Worm (Caenorhabditis elegans) whole organism, early embryonic: ENCODE results near the gene C38D4.10.

Source experiments
- B0310.2 ChIP-seq: sonication (generic microtip); optimal IDR thresholded peaks from 2 replicates; lab custom pipeline; 2016; ENCODE audit warnings: mild to moderate bottlenecking, missing genetic modification characterization, missing compliant biosample characterization
- F13C5.2 ChIP-seq: sonication (generic microtip); optimal IDR thresholded peaks from 2 replicates; lab custom pipeline; 2017; ENCODE audit warnings: mild to moderate bottlenecking, missing genetic modification characterization, inconsistent platforms, missing compliant biosample characterization
- aly-1 ChIP-seq: sonication (generic microtip); optimal IDR thresholded peaks from 2 replicates; lab custom pipeline; 2016; ENCODE audit warnings: missing genetic modification characterization, missing compliant biosample characterization
- ama-1 ChIP-seq: fragments of 150-350 bp; optimal IDR thresholded peaks from 2 replicates; lab custom pipeline; 2014
- ceh-13 ChIP-seq: fragments of 200-800 bp; sonication (Bioruptor generic); optimal IDR thresholded peaks from 2 replicates; lab custom pipeline; 2018; ENCODE audit warnings: mild to moderate bottlenecking, missing genetic modification characterization, missing compliant biosample characterization
- ceh-36 ChIP-seq: sonication (generic microtip); optimal IDR thresholded peaks from 2 replicates; lab custom pipeline; 2016; ENCODE audit warnings: missing genetic modification characterization, inconsistent platforms, missing compliant biosample characterization
- ets-7 ChIP-seq: sonication (generic microtip); optimal IDR thresholded peaks from 2 replicates; lab custom pipeline; 2016; ENCODE audit warnings: missing genotype, missing genetic modification characterization, missing compliant biosample characterization
- flt-1 ChIP-seq: fragments of 200-800 bp; sonication (Bioruptor generic); IDR thresholded peaks from 2 replicates; pipeline ENCODE4 v1.3.6; 2022; ENCODE audit warnings: missing genetic modification characterization, missing compliant biosample characterization
- hmbx-1 ChIP-seq: sonication (generic microtip); optimal IDR thresholded peaks from 2 replicates; lab custom pipeline; 2016; ENCODE audit warnings: mild to moderate bottlenecking, missing genetic modification characterization, missing compliant biosample characterization
- hmg-4 ChIP-seq: fragments of 200-800 bp; sonication (Bioruptor generic); optimal IDR thresholded peaks from 2 replicates; lab custom pipeline; 2018; ENCODE audit warnings: mild to moderate bottlenecking, missing genetic modification characterization, missing compliant biosample characterization
- hnd-1 ChIP-seq: sonication (generic microtip); optimal IDR thresholded peaks from 2 replicates; lab custom pipeline; 2016; ENCODE audit warnings: missing genetic modification characterization, missing compliant biosample characterization
- pes-1 ChIP-seq: fragments of 200-800 bp; sonication (Bioruptor generic); IDR thresholded peaks from 2 replicates; pipeline ENCODE4 v1.3.6; 2022; ENCODE audit warnings: missing genetic modification reagents, missing genetic modification characterization, missing compliant biosample characterization
- scrt-1 ChIP-seq: fragments of 200-800 bp; sonication (Bioruptor generic); IDR thresholded peaks from 2 replicates; pipeline ENCODE4 v1.3.6; 2022; ENCODE audit warnings: missing genetic modification characterization, missing compliant biosample characterization
- sea-1 ChIP-seq: fragments of 200-800 bp; sonication (Bioruptor generic); conservative IDR thresholded peaks from 2 replicates; pipeline ENCODE4 v1.3.6; 2022; ENCODE audit warnings: missing genetic modification characterization, missing compliant biosample characterization
- tbx-11 ChIP-seq: fragments of 200-800 bp; sonication (Bioruptor generic); IDR thresholded peaks from 2 replicates; pipeline ENCODE4 v1.3.6; 2022; ENCODE audit warnings: missing genetic modification characterization, missing compliant biosample characterization
- tbx-37 ChIP-seq: fragments of 200-800 bp; sonication (Bioruptor generic); conservative IDR thresholded peaks from 2 replicates; pipeline ENCODE4 v1.3.6; 2022; ENCODE audit warnings: missing genetic modification reagents, missing genetic modification characterization, missing compliant biosample characterization
- tra-4 ChIP-seq: sonication (generic microtip); optimal IDR thresholded peaks from 2 replicates; lab custom pipeline; 2017; ENCODE audit warnings: missing genetic modification characterization, missing compliant biosample characterization

The C38D4.10 gene

ce11 chrIII:4826606-4827005 is 44.3 kb downstream of the C38D4.10 start, which contains the start of gene F26A1.3:
Gene F26A1.3 (plus strand): TSS chrIII:4826906.
- TF ChIP-seq tbx-37 (GFP tag; lab: Robert Waterston, UW) (no peak), tra-4 (no peak), ets-7 (tag; lab: Kevin White, UChicago) (no peak), scrt-1 (no peak), B0310.2 (tag; lab: Kevin White, UChicago) (no peak), hnd-1 (tag; lab: Kevin White, UChicago) (no peak), ceh-13 (GFP tag; lab: Kevin White, UChicago) (no peak), ama-1 (lab: Kevin White, UChicago) (no peak), F13C5.2 (no peak), aly-1 (tag; lab: Kevin White, UChicago) (no peak), hmbx-1 (tag; lab: Kevin White, UChicago) (no peak)

- no peak for TF ChIP-seq tbx-37 (GFP tag; lab: Robert Waterston, UW)
- no peak for TF ChIP-seq ama-1 (lab: Kevin White, UChicago)
- TF ChIP-seq ceh-36 (tag; lab: Kevin White, UChicago), result no peak
- TF ChIP-seq ceh-13 (GFP tag; lab: Kevin White, UChicago), result no peak
- no peak for TF ChIP-seq pes-1
- TF ChIP-seq flt-1 (GFP tag; lab: Robert Waterston, UW), result no peak
- no peak for TF ChIP-seq F13C5.2
These were observed 47.1 kb downstream of the C38D4.10 start, which contains the start of gene F26A1.9 for ce11 chrIII:4829440-4829839. Gene F26A1.9 (minus strand): TSS chrIII:4829540.

ce11 chrIII:4830207-4830606 is 47.9 kb downstream of the C38D4.10 start, which contains the start of gene nspd-9:
Gene nspd-9 (minus strand): TSS chrIII:4830307.
- no peak for TF ChIP-seq hnd-1 (tag; lab: Kevin White, UChicago)
- TF ChIP-seq hmg-4, result no peak
- no peak for TF ChIP-seq F13C5.2
- no peak for TF ChIP-seq hmbx-1 (tag; lab: Kevin White, UChicago)
- no peak for TF ChIP-seq flt-1 (GFP tag; lab: Robert Waterston, UW)
- TF ChIP-seq pes-1, result no peak
- no peak for TF ChIP-seq sea-1 (GFP tag; lab: Robert Waterston, UW)
- TF ChIP-seq ceh-36 (tag; lab: Kevin White, UChicago), result no peak
- no peak for TF ChIP-seq aly-1 (tag; lab: Kevin White, UChicago)
- TF ChIP-seq ceh-13 (GFP tag; lab: Kevin White, UChicago), result no peak
- TF ChIP-seq tra-4, result no peak
- TF ChIP-seq ama-1 (lab: Kevin White, UChicago), result no peak
- TF ChIP-seq scrt-1, result no peak
- TF ChIP-seq ets-7 (tag; lab: Kevin White, UChicago), result no peak
- no peak for TF ChIP-seq tbx-37 (GFP tag; lab: Robert Waterston, UW)
- TF ChIP-seq tbx-11 (GFP tag; lab: Robert Waterston, UW), result no peak
- no peak for TF ChIP-seq B0310.2 (tag; lab: Kevin White, UChicago)
